Fruit fly (Drosophila melanogaster) whole organism, embryonic: Measurements from ENCODE around the gene CG17855.
A peak's percentile ranks its signal among the peaks of the same experiment; 100 is the strongest.

Experiments used
- ATbp ChIP-seq: fragments of 200-800 bp; sonication (Bioruptor generic); optimal IDR thresholded peaks from 2 replicates; lab custom pipeline; 2017; ENCODE audit warnings: missing biosample characterization, mild to moderate bottlenecking, missing genetic modification characterization, missing genetic modification reagents
- Awh ChIP-seq: fragments of 200-800 bp; sonication (Bioruptor generic); IDR thresholded peaks from 2 replicates; pipeline ENCODE4, ENCODE4 v1.3.6; 2022; ENCODE audit warnings: missing biosample characterization, missing genetic modification characterization
- BEAF-32 ChIP-seq: fragments of 200-800 bp; sonication (Bioruptor generic); optimal IDR thresholded peaks from 3 replicates; lab custom pipeline; 2017; ENCODE audit warnings: missing biosample characterization, missing genetic modification characterization, mild to moderate bottlenecking, moderate library complexity, missing genetic modification reagents
- BtbVII ChIP-seq: fragments of 200-800 bp; sonication (Bioruptor generic); optimal IDR thresholded peaks from 3 replicates; lab custom pipeline; 2017; ENCODE audit warnings: missing biosample characterization, mild to moderate bottlenecking, missing genetic modification characterization
- CG10267 ChIP-seq: fragments of 200-800 bp; sonication (Bioruptor generic); optimal IDR thresholded peaks from 2 replicates; lab custom pipeline; 2018; ENCODE audit warnings: missing biosample characterization, mild to moderate bottlenecking, missing genetic modification characterization, moderate library complexity
- CG10979 ChIP-seq: fragments of 200-800 bp; sonication (Bioruptor generic); optimal IDR thresholded peaks from 2 replicates; lab custom pipeline; 2018; ENCODE audit warnings: missing biosample characterization, mild to moderate bottlenecking, missing genetic modification characterization, moderate library complexity
- CG11695 ChIP-seq: fragments of 200-800 bp; sonication (Bioruptor generic); IDR thresholded peaks from 3 replicates; pipeline ENCODE4 v1.3.6; 2022; ENCODE audit warnings: missing biosample characterization, missing genetic modification characterization
- CG12071 ChIP-seq: fragments of 200-800 bp; sonication (Bioruptor generic); optimal IDR thresholded peaks from 3 replicates; lab custom pipeline; 2018; ENCODE audit warnings: missing biosample characterization, mild to moderate bottlenecking, missing genetic modification characterization
- CG12659 ChIP-seq: fragments of 200-800 bp; sonication (Bioruptor generic); optimal IDR thresholded peaks from 3 replicates; lab custom pipeline; 2017; ENCODE audit warnings: mild to moderate bottlenecking, missing biosample characterization, missing genetic modification reagents, missing genetic modification characterization
- CG13424 ChIP-seq: fragments of 200-800 bp; sonication (Bioruptor generic); optimal IDR thresholded peaks from 2 replicates; lab custom pipeline; 2019; ENCODE audit warnings: missing biosample characterization, mild to moderate bottlenecking, missing genetic modification characterization, moderate library complexity
- CG14710 ChIP-seq: fragments of 200-800 bp; sonication (Bioruptor generic); optimal IDR thresholded peaks from 3 replicates; lab custom pipeline; 2019; ENCODE audit warnings: missing biosample characterization, mild to moderate bottlenecking, missing genetic modification characterization, moderate library complexity
- CG17328 ChIP-seq: fragments of 200-800 bp; sonication (Bioruptor generic); IDR thresholded peaks from 2 replicates; pipeline ENCODE4 v1.3.6; 2022; ENCODE audit warnings: missing biosample characterization, missing genetic modification characterization
- CG17829 ChIP-seq: fragments of 200-800 bp; optimal IDR thresholded peaks from 2 replicates; lab custom pipeline; 2019; ENCODE audit warnings: missing biosample characterization, mild to moderate bottlenecking, missing genetic modification characterization, moderate library complexity
- CG18262 ChIP-seq: fragments of 200-800 bp; optimal IDR thresholded peaks from 3 replicates; lab custom pipeline; 2019; ENCODE audit warnings: missing biosample characterization, mild to moderate bottlenecking, missing genetic modification characterization, moderate library complexity
- CG2678 ChIP-seq: fragments of 200-800 bp; sonication (Bioruptor generic); optimal IDR thresholded peaks from 3 replicates; lab custom pipeline; 2019; ENCODE audit warnings: missing biosample characterization, mild to moderate bottlenecking, missing genetic modification characterization, moderate library complexity
- CG2712 ChIP-seq: fragments of 200-800 bp; optimal IDR thresholded peaks from 3 replicates; lab custom pipeline; 2019; ENCODE audit warnings: missing biosample characterization, mild to moderate bottlenecking, missing genetic modification characterization, moderate library complexity
- CG3407 ChIP-seq: fragments of 200-800 bp; sonication (Bioruptor generic); optimal IDR thresholded peaks from 2 replicates; lab custom pipeline; 2018; ENCODE audit warnings: missing biosample characterization, mild to moderate bottlenecking, missing genetic modification characterization
- CG4424 ChIP-seq: fragments of 200-800 bp; sonication (Bioruptor generic); optimal IDR thresholded peaks from 3 replicates; lab custom pipeline; 2016; ENCODE audit warnings: missing biosample characterization, missing genetic modification characterization
- CG4617 ChIP-seq: fragments of 200-800 bp; sonication (Bioruptor generic); optimal IDR thresholded peaks from 3 replicates; lab custom pipeline; 2016; ENCODE audit warnings: missing biosample characterization, missing genetic modification characterization, borderline replicate concordance
- CG7963 ChIP-seq: fragments of 200-800 bp; sonication (Bioruptor generic); IDR thresholded peaks from 3 replicates; pipeline ENCODE4 v1.3.6; 2022; ENCODE audit warnings: missing biosample characterization, missing genetic modification characterization; ENCODE audit not compliant: partially characterized antibody
- CG8290 ChIP-seq, 3 experiments: fragments of 200-800 bp; sonication (Bioruptor generic); optimal IDR thresholded peaks; 2 replicates each; lab custom pipeline; 2016 to 2019; ENCODE audit warnings: missing biosample characterization in 3 of 3, missing genetic modification characterization in 3 of 3, mild to moderate bottlenecking in 2 of 3, moderate library complexity in 1 of 3
- D ChIP-seq, 2 experiments: fragments of 200-800 bp in 1 of 2; fragments of >200 bp in 1 of 2; sonication (Bioruptor generic) in 1 of 2; optimal IDR thresholded peaks; 2 replicates in 1 of 2; 3 replicates in 1 of 2; lab custom pipeline; 2017; ENCODE audit warnings: mild to moderate bottlenecking in 1 of 2, missing biosample characterization in 1 of 2, missing genetic modification characterization in 1 of 2, missing genetic modification reagents in 1 of 2
- Dek ChIP-seq: fragments of 200-800 bp; sonication (Bioruptor generic); optimal IDR thresholded peaks from 3 replicates; lab custom pipeline; 2019; ENCODE audit warnings: missing biosample characterization, mild to moderate bottlenecking, missing genetic modification characterization, moderate library complexity
- E2f1 ChIP-seq: fragments of 200-800 bp; sonication (Bioruptor generic); IDR thresholded peaks from 2 replicates; pipeline ENCODE4 v1.3.6; 2022; ENCODE audit warnings: missing biosample characterization, missing genetic modification characterization
- Hr51 ChIP-seq, 2 experiments: fragments of 200-800 bp; sonication (Bioruptor generic); optimal IDR thresholded peaks; 2 replicates in 1 of 2; 3 replicates in 1 of 2; lab custom pipeline; 2016 to 2018; ENCODE audit warnings: missing biosample characterization in 2 of 2, missing genetic modification characterization in 2 of 2, mild to moderate bottlenecking in 1 of 2, moderate library complexity in 1 of 2
- Lim3 ChIP-seq: fragments of 200-800 bp; sonication (Bioruptor generic); IDR thresholded peaks from 2 replicates; pipeline ENCODE4 v1.3.6; 2022; ENCODE audit warnings: missing biosample characterization, missing genetic modification characterization
- Optix ChIP-seq: fragments of 200-800 bp; sonication (Bioruptor generic); IDR thresholded peaks from 3 replicates; pipeline ENCODE4 v1.3.6; 2022; ENCODE audit warnings: missing biosample characterization, missing genetic modification characterization
- Pdp1 ChIP-seq, 2 experiments: fragments of 200-800 bp; sonication (Bioruptor generic); optimal IDR thresholded peaks; 3 replicates each; lab custom pipeline; 2016; ENCODE audit warnings: missing biosample characterization in 2 of 2, missing genetic modification characterization in 2 of 2, mild to moderate bottlenecking in 1 of 2, moderate library complexity in 1 of 2
- Sox100B ChIP-seq: fragments of 200-800 bp; sonication (Bioruptor generic); optimal IDR thresholded peaks from 3 replicates; lab custom pipeline; 2018; ENCODE audit warnings: missing biosample characterization, mild to moderate bottlenecking, missing genetic modification characterization
- Ssrp ChIP-seq: fragments of 200-800 bp; sonication (Bioruptor generic); optimal IDR thresholded peaks from 2 replicates; lab custom pipeline; 2018; ENCODE audit warnings: missing biosample characterization, mild to moderate bottlenecking, missing genetic modification characterization, moderate library complexity
- az2 ChIP-seq: fragments of 200-800 bp; sonication (Bioruptor generic); optimal IDR thresholded peaks from 3 replicates; lab custom pipeline; 2016; ENCODE audit warnings: missing biosample characterization, missing genetic modification characterization
- bsh ChIP-seq, 2 experiments: fragments of 200-800 bp; sonication (Bioruptor generic); optimal IDR thresholded peaks; 2 replicates each; lab custom pipeline; 2017 to 2018; ENCODE audit warnings: mild to moderate bottlenecking in 2 of 2, missing biosample characterization in 2 of 2, missing genetic modification characterization in 2 of 2, moderate library complexity in 1 of 2
- ci ChIP-seq: fragments of 200-800 bp; sonication (Bioruptor generic); IDR thresholded peaks from 3 replicates; pipeline ENCODE4 v1.3.6; 2022; ENCODE audit warnings: missing biosample characterization, missing genetic modification characterization
- dmrt11E ChIP-seq: fragments of 200-800 bp; sonication (Bioruptor generic); optimal IDR thresholded peaks from 3 replicates; lab custom pipeline; 2018; ENCODE audit warnings: missing biosample characterization, mild to moderate bottlenecking, missing genetic modification characterization, moderate library complexity
- gcm ChIP-seq: fragments of 200-800 bp; sonication (Bioruptor generic); optimal IDR thresholded peaks from 2 replicates; lab custom pipeline; 2019; ENCODE audit warnings: missing biosample characterization, mild to moderate bottlenecking, missing genetic modification characterization, moderate library complexity
- gfzf ChIP-seq: fragments of 200-800 bp; sonication (Bioruptor generic); optimal IDR thresholded peaks from 2 replicates; lab custom pipeline; 2016; ENCODE audit warnings: missing biosample characterization, mild to moderate bottlenecking, missing genetic modification characterization, moderate library complexity
- hth ChIP-seq: fragments of >200 bp; optimal IDR thresholded peaks from 2 replicates; lab custom pipeline; 2017; ENCODE audit warnings: inconsistent platforms
- nerfin-2 ChIP-seq: fragments of 200-800 bp; sonication (Bioruptor generic); IDR thresholded peaks from 2 replicates; pipeline ENCODE4 v1.3.6; 2022; ENCODE audit warnings: missing biosample characterization, missing genetic modification characterization; ENCODE audit not compliant: partially characterized antibody
- peb ChIP-seq: fragments of 200-800 bp; sonication (Bioruptor generic); IDR thresholded peaks from 2 replicates; pipeline ENCODE4 v1.3.6; 2022; ENCODE audit warnings: missing biosample characterization, missing genetic modification characterization
- sd ChIP-seq: fragments of 200-800 bp; sonication (Bioruptor generic); optimal IDR thresholded peaks from 3 replicates; lab custom pipeline; 2018; ENCODE audit warnings: missing biosample characterization, mild to moderate bottlenecking, missing genetic modification characterization, moderate library complexity
- sqz ChIP-seq: fragments of 200-800 bp; sonication (Bioruptor generic); optimal IDR thresholded peaks from 3 replicates; lab custom pipeline; 2018; ENCODE audit warnings: missing biosample characterization, mild to moderate bottlenecking, missing genetic modification characterization
- ssp ChIP-seq: fragments of 200-800 bp; sonication (Bioruptor generic); IDR thresholded peaks from 2 replicates; pipeline ENCODE4 v1.3.6; 2022; ENCODE audit warnings: missing biosample characterization, missing genetic modification characterization
- tgo ChIP-seq: fragments of 200-800 bp; sonication (Bioruptor generic); IDR thresholded peaks from 3 replicates; pipeline ENCODE4 v1.3.6; 2022; ENCODE audit warnings: missing biosample characterization, missing genetic modification characterization
- twi ChIP-seq: fragments of 200-800 bp; optimal IDR thresholded peaks from 2 replicates; lab custom pipeline; 2019; ENCODE audit warnings: missing biosample characterization, mild to moderate bottlenecking, missing genetic modification characterization, moderate library complexity
- vfl ChIP-seq: fragments of 200-800 bp; sonication (Bioruptor generic); optimal IDR thresholded peaks from 2 replicates; lab custom pipeline; 2016; ENCODE audit warnings: missing biosample characterization, missing genetic modification characterization
- wor ChIP-seq: fragments of 200-800 bp; sonication (Bioruptor generic); IDR thresholded peaks from 2 replicates; pipeline ENCODE4 v1.3.6; 2022; ENCODE audit warnings: missing biosample characterization, missing genetic modification characterization
- zen ChIP-seq: fragments of 200-800 bp; sonication (Bioruptor generic); optimal IDR thresholded peaks from 3 replicates; lab custom pipeline; 2018; ENCODE audit warnings: missing biosample characterization, mild to moderate bottlenecking, missing genetic modification characterization, moderate library complexity
- zf30C ChIP-seq: fragments of 200-800 bp; sonication (Bioruptor generic); optimal IDR thresholded peaks from 3 replicates; lab custom pipeline; 2018; ENCODE audit warnings: missing biosample characterization, mild to moderate bottlenecking, missing genetic modification characterization
- zfh1 ChIP-seq: fragments of 200-800 bp; sonication (Bioruptor generic); IDR thresholded peaks from 3 replicates; pipeline ENCODE4 v1.3.6; 2022; ENCODE audit warnings: missing biosample characterization, missing genetic modification characterization

CG17855 gene

dm6 chr2L:9585942-9586341 lies 45.6 kb downstream of the CG17855 start (continued):
- TF ChIP-seq twi (tag; lab: Kevin White, UChicago) (peak; percentile 10), CG14710 (peak; percentile 71), CG3407 (GFP tag; lab: Kevin White, UChicago) (no peak), sqz (GFP tag; lab: Kevin White, UChicago) (no peak), ATbp (GFP tag; lab: Kevin White, UChicago) (no peak), zf30C (GFP tag; lab: Kevin White, UChicago) (peak; percentile 35), CG11695 (no peak), zen (tag; lab: Kevin White, UChicago) (peak; percentile 50), E2f1 (GFP tag; lab: Robert Waterston, UW) (peak; percentile 15; the same call in 1 of the 2 replicates), CG12659 (GFP tag; lab: Kevin White, UChicago) (no peak), CG2678 (tag; lab: Kevin White, UChicago) (no peak), zfh1 (no peak), BEAF-32 (GFP tag; lab: Kevin White, UChicago) (no peak), CG13424 (tag; lab: Kevin White, UChicago) (peak; percentile 26), Hr51 (GFP tag; optimal IDR thresholded peaks at IDR 0.05; lab: Kevin White, UChicago) (no peak), gcm (GFP tag; lab: Kevin White, UChicago) (peak; percentile 51), dmrt11E (tag; lab: Kevin White, UChicago) (peak; percentile 67), CG17328 (GFP tag; lab: Robert Waterston, UW) (peak; percentile 73), hth (lab: Kevin White, UChicago) (no peak), az2 (GFP tag; lab: Kevin White, UChicago) (no peak), CG10979 (tag; lab: Kevin White, UChicago) (peak; percentile 77), tgo (GFP tag; lab: Robert Waterston, UW) (no peak), CG12071 (GFP tag; lab: Kevin White, UChicago) (no peak), CG2712 (tag; lab: Kevin White, UChicago) (peak; percentile 83), CG17829 (tag; lab: Kevin White, UChicago) (peak; percentile 78), CG7963 (GFP tag; lab: Robert Waterston, UW) (no peak), Optix (GFP tag; lab: Robert Waterston, UW) (no peak), Ssrp (tag; lab: Kevin White, UChicago) (peak; percentile 22), wor (GFP tag; lab: Robert Waterston, UW) (no peak), Awh (GFP tag; lab: Robert Waterston, UW) (no peak), sd (tag; lab: Kevin White, UChicago) (no peak), Sox100B (GFP tag; lab: Kevin White, UChicago) (peak; percentile 25), Dek (tag; lab: Kevin White, UChicago) (no peak), peb (GFP tag; lab: Robert Waterston, UW) (no peak), CG8290 (GFP tag; optimal IDR thresholded peaks at IDR 0.05; lab: Kevin White, UChicago) (peak; percentile 1), CG8290 (tag; optimal IDR thresholded peaks at IDR 0.05; lab: Kevin White, UChicago) (no peak), Lim3 (GFP tag; lab: Robert Waterston, UW) (no peak), CG4617 (GFP tag; lab: Kevin White, UChicago) (no peak), ssp (GFP tag; lab: Robert Waterston, UW) (no peak), BtbVII (no peak), CG10267 (tag; lab: Kevin White, UChicago) (peak; percentile 59), ci (GFP tag; lab: Robert Waterston, UW) (0 out of 3 replicates have a peak, but pooled peaks have one; percentile 22), Pdp1 (GFP tag; optimal IDR thresholded peaks at IDR 0.05; lab: Kevin White, UChicago) (no peak), D (optimal IDR thresholded peaks at IDR 0.05; lab: Kevin White, UChicago) (no peak), D (GFP tag; optimal IDR thresholded peaks at IDR 0.05; lab: Kevin White, UChicago) (peak; percentile 21), CG18262 (peak; percentile 79), bsh (GFP tag; optimal IDR thresholded peaks at IDR 0.05; lab: Kevin White, UChicago) (peak in 1 of 2 experiments; percentile 53), vfl (GFP tag; lab: Kevin White, UChicago) (no peak), gfzf (GFP tag; lab: Kevin White, UChicago) (no peak), nerfin-2 (no peak), CG4424 (peak; percentile 30)
